Fruit fly (Drosophila melanogaster) whole organism, embryonic: ENCODE measurements around the gene CG6937.

Experiments
- Asciz ChIP-seq: fragments of 200-800 bp; sonication (Bioruptor generic); optimal IDR thresholded peaks from 2 replicates; lab custom pipeline; 2017; ENCODE audit warnings: missing biosample characterization, mild to moderate bottlenecking, missing genetic modification characterization, missing genetic modification reagents
- Atf3 ChIP-seq: fragments of 200-800 bp; sonication (Bioruptor generic); optimal IDR thresholded peaks from 3 replicates; lab custom pipeline; 2016; ENCODE audit warnings: missing biosample characterization, missing genetic modification characterization
- C15 ChIP-seq: fragments of 200-800 bp; sonication (Bioruptor generic); IDR thresholded peaks from 3 replicates; pipeline ENCODE4 v1.3.6; 2022; ENCODE audit warnings: missing biosample characterization, missing genetic modification characterization
- CG10366 ChIP-seq: fragments of 200-800 bp; sonication (Bioruptor generic); IDR thresholded peaks from 2 replicates; pipeline ENCODE4 v1.3.6; 2022; ENCODE audit warnings: missing biosample characterization, missing genetic modification characterization
- CG10543 ChIP-seq: fragments of 200-800 bp; sonication (Bioruptor generic); optimal IDR thresholded peaks from 3 replicates; lab custom pipeline; 2017; ENCODE audit warnings: missing biosample characterization, mild to moderate bottlenecking, missing genetic modification characterization, moderate library complexity
- CG11093 ChIP-seq: fragments of 200-800 bp; sonication (Bioruptor generic); IDR thresholded peaks from 3 replicates; pipeline ENCODE4 v1.3.6; 2022; ENCODE audit warnings: missing biosample characterization, missing genetic modification characterization
- CG12155 ChIP-seq: fragments of 200-800 bp; sonication (Bioruptor generic); optimal IDR thresholded peaks from 3 replicates; lab custom pipeline; 2016; ENCODE audit warnings: missing biosample characterization, missing genetic modification characterization
- CG12942 ChIP-seq: fragments of 200-800 bp; sonication (Bioruptor generic); optimal IDR thresholded peaks from 3 replicates; lab custom pipeline; 2016; ENCODE audit warnings: missing biosample characterization, missing genetic modification characterization
- CG15011 ChIP-seq: fragments of 200-800 bp; sonication (Bioruptor generic); optimal IDR thresholded peaks from 3 replicates; lab custom pipeline; 2018; ENCODE audit warnings: missing biosample characterization, mild to moderate bottlenecking, missing genetic modification characterization
- CG1602 ChIP-seq: fragments of 200-800 bp; sonication (Bioruptor generic); optimal IDR thresholded peaks from 3 replicates; lab custom pipeline; 2016; ENCODE audit warnings: missing biosample characterization, missing genetic modification characterization
- CG16813 ChIP-seq: fragments of 200-800 bp; sonication (Bioruptor generic); IDR thresholded peaks from 3 replicates; pipeline ENCODE4 v1.3.6; 2022; ENCODE audit warnings: missing biosample characterization, missing genetic modification characterization; ENCODE audit not compliant: partially characterized antibody
- CG17802 ChIP-seq: fragments of 200-800 bp; sonication (Bioruptor generic); optimal IDR thresholded peaks from 2 replicates; lab custom pipeline; 2018; ENCODE audit warnings: missing biosample characterization, mild to moderate bottlenecking, missing genetic modification characterization, moderate library complexity
- CG17912 ChIP-seq: fragments of 200-800 bp; sonication (Bioruptor generic); optimal IDR thresholded peaks from 2 replicates; lab custom pipeline; 2018; ENCODE audit warnings: missing biosample characterization, mild to moderate bottlenecking, missing genetic modification characterization
- CG18619 ChIP-seq: fragments of 200-800 bp; sonication (Bioruptor generic); optimal IDR thresholded peaks from 3 replicates; lab custom pipeline; 2017; ENCODE audit warnings: missing biosample characterization, mild to moderate bottlenecking, missing genetic modification characterization
- CG2129 ChIP-seq: fragments of 200-800 bp; sonication (Bioruptor generic); IDR thresholded peaks from 2 replicates; pipeline ENCODE4 v1.3.6; 2022; ENCODE audit warnings: missing biosample characterization, missing genetic modification characterization; ENCODE audit not compliant: partially characterized antibody
- CG2678 ChIP-seq: fragments of 200-800 bp; sonication (Bioruptor generic); optimal IDR thresholded peaks from 3 replicates; lab custom pipeline; 2019; ENCODE audit warnings: missing biosample characterization, mild to moderate bottlenecking, missing genetic modification characterization, moderate library complexity
- CG42726 ChIP-seq: fragments of 200-800 bp; sonication (Bioruptor generic); IDR thresholded peaks from 2 replicates; pipeline ENCODE4 v1.3.6; 2022; ENCODE audit warnings: missing biosample characterization, missing genetic modification characterization; ENCODE audit not compliant: partially characterized antibody
- CG4404 ChIP-seq: fragments of 200-800 bp; sonication (Bioruptor generic); IDR thresholded peaks from 2 replicates; pipeline ENCODE4 v1.3.6; 2022; ENCODE audit warnings: missing biosample characterization, missing genetic modification characterization
- CG6654 ChIP-seq: fragments of 200-800 bp; sonication (Bioruptor generic); optimal IDR thresholded peaks from 2 replicates; lab custom pipeline; 2017; ENCODE audit warnings: missing biosample characterization, mild to moderate bottlenecking, missing genetic modification characterization
- CG7963 ChIP-seq: fragments of 200-800 bp; sonication (Bioruptor generic); IDR thresholded peaks from 3 replicates; pipeline ENCODE4 v1.3.6; 2022; ENCODE audit warnings: missing biosample characterization, missing genetic modification characterization; ENCODE audit not compliant: partially characterized antibody
- CG8281 ChIP-seq: fragments of 200-800 bp; sonication (Bioruptor generic); optimal IDR thresholded peaks from 2 replicates; lab custom pipeline; 2018; ENCODE audit warnings: missing biosample characterization, mild to moderate bottlenecking, missing genetic modification characterization, moderate library complexity
- CG8388 ChIP-seq: fragments of 200-800 bp; sonication (Bioruptor generic); optimal IDR thresholded peaks from 2 replicates; lab custom pipeline; 2019; ENCODE audit warnings: missing biosample characterization, mild to moderate bottlenecking, missing genetic modification characterization, moderate library complexity
- CG8924 ChIP-seq: fragments of 200-800 bp; optimal IDR thresholded peaks from 3 replicates; lab custom pipeline; 2019; ENCODE audit warnings: missing biosample characterization, mild to moderate bottlenecking, missing genetic modification characterization, moderate library complexity
- CHES-1-like ChIP-seq: fragments of 200-800 bp; sonication (Bioruptor generic); optimal IDR thresholded peaks from 2 replicates; lab custom pipeline; 2016; ENCODE audit warnings: missing biosample characterization, missing genetic modification characterization
- Eip74EF ChIP-seq, 2 experiments: fragments of 200-800 bp in 1 of 2; fragments of >200 bp in 1 of 2; sonication (Bioruptor generic) in 1 of 2; optimal IDR thresholded peaks; 2 replicates each; lab custom pipeline; 2017 to 2019; ENCODE audit warnings: missing biosample characterization in 2 of 2, missing genetic modification characterization in 2 of 2, mild to moderate bottlenecking in 1 of 2, moderate library complexity in 1 of 2
- H15 ChIP-seq: fragments of 200-800 bp; sonication (Bioruptor generic); IDR thresholded peaks from 3 replicates; pipeline ENCODE4 v1.3.6; 2022; ENCODE audit warnings: missing biosample characterization, missing genetic modification characterization
- HmgZ ChIP-seq: fragments of 200-800 bp; sonication (Bioruptor generic); optimal IDR thresholded peaks from 2 replicates; lab custom pipeline; 2018; ENCODE audit warnings: missing biosample characterization, mild to moderate bottlenecking, missing genetic modification characterization
- Kr ChIP-seq: fragments of 200-800 bp; sonication (Bioruptor generic); optimal IDR thresholded peaks from 2 replicates; lab custom pipeline; 2017; ENCODE audit warnings: missing biosample characterization, mild to moderate bottlenecking, missing genetic modification characterization
- Lpt ChIP-seq: fragments of >200 bp; optimal IDR thresholded peaks from 2 replicates; lab custom pipeline; 2018; ENCODE audit warnings: missing biosample characterization, missing genetic modification characterization
- Myb ChIP-seq: fragments of 200-800 bp; sonication (Bioruptor generic); optimal IDR thresholded peaks from 2 replicates; lab custom pipeline; 2016; ENCODE audit warnings: missing biosample characterization, missing genetic modification characterization
- PHDP ChIP-seq: fragments of 200-800 bp; sonication (Bioruptor generic); optimal IDR thresholded peaks from 3 replicates; lab custom pipeline; 2018; ENCODE audit warnings: missing biosample characterization, mild to moderate bottlenecking, missing genetic modification characterization, moderate library complexity
- Ptx1 ChIP-seq: fragments of 200-800 bp; sonication (Bioruptor generic); IDR thresholded peaks from 2 replicates; pipeline ENCODE4 v1.3.6; 2022; ENCODE audit warnings: missing biosample characterization, missing genetic modification characterization
- Scr ChIP-seq: fragments of 200-800 bp; sonication (Bioruptor generic); IDR thresholded peaks from 2 replicates; pipeline ENCODE4 v1.3.6; 2022; ENCODE audit warnings: missing biosample characterization, missing genetic modification characterization; ENCODE audit not compliant: partially characterized antibody
- Spps ChIP-seq: fragments of 200-800 bp; sonication (Bioruptor generic); optimal IDR thresholded peaks from 2 replicates; lab custom pipeline; 2018; ENCODE audit warnings: missing biosample characterization, mild to moderate bottlenecking, missing genetic modification characterization
- Usf ChIP-seq: fragments of 200-800 bp; sonication (Bioruptor generic); optimal IDR thresholded peaks from 2 replicates; lab custom pipeline; 2017; ENCODE audit warnings: missing genotype, missing biosample characterization, missing genetic modification characterization
- Xbp1 ChIP-seq: fragments of 200-800 bp; sonication (Bioruptor generic); optimal IDR thresholded peaks from 3 replicates; lab custom pipeline; 2016; ENCODE audit warnings: missing biosample characterization, mild to moderate bottlenecking, missing genetic modification characterization
- caup ChIP-seq: fragments of 200-800 bp; sonication (Bioruptor generic); optimal IDR thresholded peaks from 3 replicates; lab custom pipeline; 2017; ENCODE audit warnings: missing biosample characterization, mild to moderate bottlenecking, missing genetic modification characterization, moderate library complexity; ENCODE audit not compliant: severe bottlenecking
- emc ChIP-seq: fragments of 200-800 bp; sonication (Bioruptor generic); optimal IDR thresholded peaks from 2 replicates; lab custom pipeline; 2016; ENCODE audit warnings: missing biosample characterization, missing genetic modification characterization
- fd64A ChIP-seq: fragments of 200-800 bp; sonication (Bioruptor generic); optimal IDR thresholded peaks from 3 replicates; lab custom pipeline; 2018; ENCODE audit warnings: missing biosample characterization, mild to moderate bottlenecking, missing genetic modification characterization
- ftz-f1 ChIP-seq: fragments of 200-800 bp; sonication (Bioruptor generic); optimal IDR thresholded peaks from 2 replicates; lab custom pipeline; 2016; ENCODE audit warnings: missing biosample characterization, missing genetic modification characterization
- fu2 ChIP-seq: fragments of 200-800 bp; sonication (Bioruptor generic); optimal IDR thresholded peaks from 2 replicates; lab custom pipeline; 2016; ENCODE audit warnings: missing biosample characterization, missing genetic modification characterization
- gcm2 ChIP-seq: fragments of 200-800 bp; sonication (Bioruptor generic); optimal IDR thresholded peaks from 2 replicates; lab custom pipeline; 2016; ENCODE audit warnings: missing biosample characterization, missing genetic modification characterization
- gsb ChIP-seq: fragments of 200-800 bp; sonication (Bioruptor generic); IDR thresholded peaks from 2 replicates; pipeline ENCODE4 v1.3.6; 2022; ENCODE audit warnings: missing biosample characterization, missing genetic modification characterization
- gt ChIP-seq: fragments of 200-800 bp; sonication (Bioruptor generic); IDR thresholded peaks from 2 replicates; pipeline ENCODE4 v1.3.6; 2022; ENCODE audit warnings: missing biosample characterization, missing genetic modification characterization
- peb ChIP-seq: fragments of 200-800 bp; sonication (Bioruptor generic); IDR thresholded peaks from 2 replicates; pipeline ENCODE4 v1.3.6; 2022; ENCODE audit warnings: missing biosample characterization, missing genetic modification characterization
- ro ChIP-seq: fragments of 200-800 bp; sonication (Bioruptor generic); IDR thresholded peaks from 2 replicates; pipeline ENCODE4 v1.3.6; 2022; ENCODE audit warnings: missing biosample characterization, missing genetic modification characterization
- seq ChIP-seq: fragments of 200-800 bp; sonication (Bioruptor generic); IDR thresholded peaks from 2 replicates; pipeline ENCODE4 v1.3.6; 2022; ENCODE audit warnings: missing biosample characterization, missing genetic modification characterization
- ssp ChIP-seq: fragments of 200-800 bp; sonication (Bioruptor generic); IDR thresholded peaks from 2 replicates; pipeline ENCODE4 v1.3.6; 2022; ENCODE audit warnings: missing biosample characterization, missing genetic modification characterization
- ttk ChIP-seq: fragments of 200-800 bp; sonication (Bioruptor generic); IDR thresholded peaks from 2 replicates; pipeline ENCODE4 v2.1.2; 2022; ENCODE audit warnings: missing biosample characterization, missing genetic modification characterization
- tx ChIP-seq: fragments of 200-800 bp; sonication (Bioruptor generic); optimal IDR thresholded peaks from 2 replicates; lab custom pipeline; 2016; ENCODE audit warnings: missing biosample characterization, missing genetic modification characterization
- usp ChIP-seq: fragments of >200 bp; optimal IDR thresholded peaks from 2 replicates; lab custom pipeline; 2017; ENCODE audit warnings: missing biosample characterization, missing genetic modification characterization
- zfh1 ChIP-seq: fragments of 200-800 bp; sonication (Bioruptor generic); IDR thresholded peaks from 3 replicates; pipeline ENCODE4 v1.3.6; 2022; ENCODE audit warnings: missing biosample characterization, missing genetic modification characterization

The CG6937 gene

dm6 chr3R:22547585-22548022 lies 37.0 kb upstream of the CG6937 start, which contains the start of gene AdipoR (continued):
- TF ChIP-seq CG8924 (tag; lab: Kevin White, UChicago) = peak; percentile 42
- TF ChIP-seq ro = no peak
- no peak for TF ChIP-seq Usf (GFP tag; lab: Kevin White, UChicago)
- peak; percentile 18 for TF ChIP-seq CG2678 (tag; lab: Kevin White, UChicago)
- TF ChIP-seq CG8281 (tag; lab: Kevin White, UChicago) = no peak
- TF ChIP-seq CG16813 (GFP tag; lab: Robert Waterston, UW) = no peak
- no peak for TF ChIP-seq CG18619
- no peak for TF ChIP-seq C15
- TF ChIP-seq Lpt (GFP tag; lab: Kevin White, UChicago) = no peak
- no peak for TF ChIP-seq emc
- peak; percentile 34 for TF ChIP-seq CG12155 (GFP tag; lab: Kevin White, UChicago)
- peak; percentile 56 for TF ChIP-seq HmgZ
- peak; percentile 47 for TF ChIP-seq Scr (GFP tag; lab: Robert Waterston, UW)
- no peak for TF ChIP-seq CG7963
- peak; percentile 18 for TF ChIP-seq ftz-f1
- peak; percentile 5 for TF ChIP-seq fd64A (GFP tag; lab: Kevin White, UChicago)
- no peak for TF ChIP-seq CG6654 (GFP tag; lab: Kevin White, UChicago)
- no peak for TF ChIP-seq CG4404 (GFP tag; lab: Robert Waterston, UW)
- no peak for TF ChIP-seq CG2129 (GFP tag; lab: Robert Waterston, UW)
- TF ChIP-seq CHES-1-like (GFP tag; lab: Kevin White, UChicago) = peak; percentile 38
- no peak for TF ChIP-seq Xbp1 (GFP tag; lab: Kevin White, UChicago)
- TF ChIP-seq CG11093 (GFP tag; lab: Robert Waterston, UW) = no peak
- no peak for TF ChIP-seq Kr (GFP tag; lab: Kevin White, UChicago)
- no peak for TF ChIP-seq gt (GFP tag; lab: Robert Waterston, UW)
- no peak for TF ChIP-seq H15
- TF ChIP-seq zfh1 (GFP tag; lab: Robert Waterston, UW) = no peak
- TF ChIP-seq tx = no peak
- TF ChIP-seq CG17802 (tag; lab: Kevin White, UChicago) = no peak
- no peak for TF ChIP-seq Spps (tag; lab: Kevin White, UChicago)
- no peak for TF ChIP-seq Eip74EF (GFP tag; optimal IDR thresholded peaks at IDR 0.05; lab: Kevin White, UChicago)
- TF ChIP-seq ssp (GFP tag; lab: Robert Waterston, UW) = no peak
- no peak for TF ChIP-seq peb (GFP tag; lab: Robert Waterston, UW)
- TF ChIP-seq usp (GFP tag; lab: Kevin White, UChicago) = no peak
- no peak for TF ChIP-seq CG12942 (GFP tag; lab: Kevin White, UChicago)
- no peak for TF ChIP-seq CG15011 (GFP tag; lab: Kevin White, UChicago)
- TF ChIP-seq gcm2 (GFP tag; lab: Kevin White, UChicago) = no peak
- TF ChIP-seq Ptx1 (GFP tag; lab: Robert Waterston, UW) = 0 out of 2 replicates have a peak, but pooled peaks have one; percentile 14
- TF ChIP-seq CG8388 (GFP tag; lab: Kevin White, UChicago) = peak; percentile 2
- no peak for TF ChIP-seq Asciz (GFP tag; lab: Kevin White, UChicago)
- TF ChIP-seq Myb (GFP tag; lab: Kevin White, UChicago) = peak; percentile 74
- TF ChIP-seq fu2 (GFP tag; lab: Kevin White, UChicago) = no peak
- TF ChIP-seq PHDP (tag; lab: Kevin White, UChicago) = no peak
- no peak for TF ChIP-seq gsb (GFP tag; lab: Robert Waterston, UW)
- TF ChIP-seq CG10543 (GFP tag; lab: Kevin White, UChicago) = peak; percentile 25
- TF ChIP-seq seq = no peak
- no peak for TF ChIP-seq CG1602
- TF ChIP-seq CG10366 = no peak
- TF ChIP-seq ttk (GFP tag; lab: Robert Waterston, UW) = no peak
- no peak for TF ChIP-seq caup
- no peak for TF ChIP-seq CG42726 (GFP tag; lab: Robert Waterston, UW)
- TF ChIP-seq Atf3 (GFP tag; lab: Kevin White, UChicago) = no peak
- TF ChIP-seq CG17912 (GFP tag; lab: Kevin White, UChicago) = peak; percentile 3
